Fruit fly (Drosophila melanogaster) Kc167 (cell line): ENCODE measurements around the gene CG32365.

Experiments
- Sin3A ChIP-seq: fragments of >200 bp; optimal IDR thresholded peaks from 2 replicates; lab custom pipeline; 2018; ENCODE audit warnings: missing external identifiers
- insv ChIP-seq: fragments of >200 bp; optimal IDR thresholded peaks from 3 replicates; lab custom pipeline; 2018; ENCODE audit warnings: missing external identifiers
- psq ChIP-seq: fragments of >200 bp; optimal IDR thresholded peaks from 2 replicates; lab custom pipeline; 2017; ENCODE audit warnings: missing external identifiers
- ttk ChIP-seq: sonication (Bioruptor generic); optimal IDR thresholded peaks from 2 replicates; lab custom pipeline; 2017; ENCODE audit warnings: missing external identifiers

- TF ChIP-seq psq (lab: Kevin White, UChicago) (no peak), Sin3A (lab: Kevin White, UChicago) (no peak), ttk (lab: Kevin White, UChicago) (no peak), insv (lab: Kevin White, UChicago) (no peak)
These were observed 72.7 kb downstream of the CG32365 start for dm6 chr3L:7941514-7941913.
